Fruit fly (Drosophila melanogaster) whole organism, embryonic: Measurements from ENCODE around the gene CG11164.

Experiments
- CG12104 ChIP-seq: fragments of 200-800 bp; sonication (Bioruptor generic); optimal IDR thresholded peaks from 3 replicates; lab custom pipeline; 2016; ENCODE audit warnings: missing biosample characterization, missing genetic modification characterization
- CG17912 ChIP-seq: fragments of 200-800 bp; sonication (Bioruptor generic); optimal IDR thresholded peaks from 2 replicates; lab custom pipeline; 2018; ENCODE audit warnings: missing biosample characterization, mild to moderate bottlenecking, missing genetic modification characterization
- CG34376 ChIP-seq: fragments of 200-800 bp; sonication (Bioruptor generic); optimal IDR thresholded peaks from 2 replicates; lab custom pipeline; 2018; ENCODE audit warnings: missing biosample characterization, mild to moderate bottlenecking, missing genetic modification characterization
- Fer1 ChIP-seq: fragments of 200-800 bp; sonication (Bioruptor generic); optimal IDR thresholded peaks from 2 replicates; lab custom pipeline; 2017; ENCODE audit warnings: missing biosample characterization, mild to moderate bottlenecking, missing genetic modification characterization
- ewg ChIP-seq: fragments of 200-800 bp; sonication (Bioruptor generic); optimal IDR thresholded peaks from 3 replicates; lab custom pipeline; 2017; ENCODE audit warnings: mild to moderate bottlenecking, missing biosample characterization, missing genetic modification reagents, missing genetic modification characterization
- fd3F ChIP-seq: fragments of 200-800 bp; sonication (Bioruptor generic); optimal IDR thresholded peaks from 2 replicates; lab custom pipeline; 2018; ENCODE audit warnings: missing biosample characterization, mild to moderate bottlenecking, missing genetic modification characterization, moderate library complexity

- TF ChIP-seq Fer1 (GFP tag; lab: Kevin White, UChicago): peak; percentile 32
- no peak for TF ChIP-seq CG34376
- TF ChIP-seq CG12104: no peak
- peak; percentile 6 for TF ChIP-seq ewg (GFP tag; lab: Kevin White, UChicago)
- TF ChIP-seq CG17912 (GFP tag; lab: Kevin White, UChicago): no peak
- TF ChIP-seq fd3F: peak; percentile 72
These were observed 23.0 kb upstream of the CG11164 start for dm6 chrX:13644696-13645393.
